Fruit fly (Drosophila melanogaster): Measurements from ENCODE around the gene CG6136.

The CG6136 gene

DNA sequence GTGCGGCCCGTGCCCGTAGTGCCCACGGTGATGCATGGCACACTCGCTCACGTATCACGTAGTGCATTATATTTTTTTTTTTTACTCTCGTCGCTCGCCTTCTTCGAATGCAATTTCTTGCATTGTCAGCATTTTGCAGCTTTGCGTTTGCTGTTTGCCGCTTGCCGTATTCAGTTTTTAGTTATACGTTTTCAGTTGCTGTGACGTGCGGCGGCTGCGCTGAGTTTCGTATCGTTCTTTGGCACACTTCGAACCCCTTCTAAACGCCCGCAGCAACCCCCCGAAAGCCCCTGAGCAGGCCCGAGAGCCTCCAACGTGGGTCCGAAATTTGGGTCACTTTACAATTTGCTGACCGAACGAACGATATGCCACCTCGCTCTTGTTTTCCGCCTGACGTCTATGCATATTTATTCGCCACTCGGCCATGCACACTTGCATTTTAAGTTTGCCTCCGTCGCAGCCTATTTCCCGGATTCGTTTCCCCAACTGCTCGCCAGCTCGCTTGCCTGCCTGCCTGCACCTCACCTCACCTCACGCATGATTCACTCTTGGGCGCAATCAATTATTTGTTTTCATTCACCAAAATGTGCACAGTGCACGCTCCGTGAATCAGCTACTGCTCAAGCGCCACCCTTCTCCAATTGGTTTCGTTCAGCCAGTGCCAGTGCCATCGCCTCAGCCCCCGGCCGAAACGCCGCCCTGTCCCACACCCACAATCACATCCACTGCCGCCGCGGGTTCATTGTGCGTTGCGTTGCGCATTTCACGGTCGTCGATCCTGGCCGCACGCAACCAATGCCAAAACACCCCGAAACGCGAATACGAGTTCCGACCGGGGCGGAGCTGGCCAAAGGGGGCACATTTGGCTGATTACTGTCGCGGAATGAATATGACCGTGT, 38.9 kb upstream of the CG6136 start:
- peak; percentile 67 for TF ChIP-seq svp (GFP tag)
- TF ChIP-seq ss (GFP tag; optimal IDR thresholded peaks at IDR 0.05) = peak in 1 of 2 experiments; percentile 36
- peak; percentile 19 for TF ChIP-seq Met (GFP tag; optimal IDR thresholded peaks at IDR 0.05)
- peak; percentile 26; the same call in 1 of the 3 replicates for TF ChIP-seq CG6163 (GFP tag; IDR thresholded peaks at IDR 0.05)
- no peak for TF ChIP-seq CG32006 (GFP tag; optimal IDR thresholded peaks at IDR 0.05)
- TF ChIP-seq CG6792 (GFP tag; optimal IDR thresholded peaks at IDR 0.05) = no peak
- TF ChIP-seq CG8632 (GFP tag; optimal IDR thresholded peaks at IDR 0.05) = no peak
- no peak for TF ChIP-seq lz (GFP tag; optimal IDR thresholded peaks at IDR 0.05)
- no peak for TF ChIP-seq CG11294 (GFP tag; IDR thresholded peaks at IDR 0.05)
- peak; percentile 6 for TF ChIP-seq Eip78C (GFP tag)
- peak; percentile 30 for TF ChIP-seq CG6854 (GFP tag; optimal IDR thresholded peaks at IDR 0.05)

DNA sequence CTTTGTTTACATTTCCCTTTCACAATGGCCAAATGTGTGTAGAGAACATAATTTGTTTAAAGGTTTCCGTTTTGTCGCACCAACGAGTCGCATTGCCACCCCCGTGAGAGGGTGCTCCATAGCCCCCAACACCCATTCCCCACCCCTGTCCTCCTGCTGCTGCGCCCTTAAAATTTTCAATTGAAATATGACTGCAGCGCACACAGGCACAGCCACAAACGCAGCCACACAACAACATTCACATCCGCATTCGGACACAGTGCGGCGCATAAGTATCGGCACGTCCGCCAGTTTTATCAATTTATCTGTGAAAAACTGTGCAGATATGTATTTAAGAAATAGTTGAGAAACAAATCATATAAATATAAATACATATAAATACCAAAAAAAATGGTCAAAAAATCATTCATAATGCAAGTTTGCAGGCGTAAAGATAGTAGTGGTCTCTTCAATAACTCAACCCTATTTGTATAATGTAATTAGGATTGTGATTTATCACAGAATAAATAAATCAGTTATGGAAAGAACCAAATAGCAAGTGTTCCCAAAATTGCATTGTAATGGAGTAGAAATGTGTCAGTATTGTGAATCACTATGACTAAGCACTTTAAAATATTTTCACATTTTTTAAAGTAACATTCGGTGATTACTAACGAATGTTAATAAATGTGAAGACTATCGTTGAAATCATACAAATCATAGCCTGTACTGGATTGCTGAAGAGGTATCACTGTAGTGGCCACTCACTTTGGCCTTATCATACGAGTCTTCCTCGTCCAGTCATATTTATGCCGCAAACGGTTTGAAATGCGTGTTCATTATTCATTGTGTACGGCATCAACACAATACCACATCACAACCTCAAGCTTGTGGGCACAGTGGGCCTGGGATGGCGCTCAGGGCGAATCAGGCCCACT, 38.0 kb upstream of the CG6136 start:
- TF ChIP-seq Ets96B (tag; optimal IDR thresholded peaks at IDR 0.05) (no peak), CG8319 (GFP tag; optimal IDR thresholded peaks at IDR 0.05) (no peak), cyc (GFP tag; optimal IDR thresholded peaks at IDR 0.05) (no peak), fd59A (GFP tag; optimal IDR thresholded peaks at IDR 0.05) (no peak), Blimp-1 (GFP tag; optimal IDR thresholded peaks at IDR 0.05) (no peak), Sox102F (GFP tag; optimal IDR thresholded peaks at IDR 0.05) (peak; percentile 34), svp (GFP tag) (peak; percentile 44), dac (GFP tag; optimal IDR thresholded peaks at IDR 0.05) (peak; percentile 45), CG6854 (GFP tag; optimal IDR thresholded peaks at IDR 0.05) (no peak), CG11762 (GFP tag; optimal IDR thresholded peaks at IDR 0.05; ENCODE audit: insufficient read depth) (peak; percentile 27), CG31627 (GFP tag; optimal IDR thresholded peaks at IDR 0.05) (peak; percentile 41), eg (GFP tag; IDR thresholded peaks at IDR 0.05) (peak; percentile 69), Ets21C (GFP tag; optimal IDR thresholded peaks at IDR 0.05) (no peak), CG11902 (GFP tag; optimal IDR thresholded peaks at IDR 0.05) (peak; percentile 5), CG7368 (GFP tag; optimal IDR thresholded peaks at IDR 0.05) (peak; percentile 10), Gug (GFP tag; IDR thresholded peaks at IDR 0.05) (0 out of 2 replicates have a peak, but pooled peaks have one; percentile 22), CG6163 (GFP tag; IDR thresholded peaks at IDR 0.05) (peak; percentile 58; the same call in 2 of the 3 replicates), CG16779 (tag; optimal IDR thresholded peaks at IDR 0.05) (no peak), acj6 (GFP tag; optimal IDR thresholded peaks at IDR 0.05) (no peak), vri (GFP tag; optimal IDR thresholded peaks at IDR 0.05) (no peak), CG10669 (GFP tag; optimal IDR thresholded peaks at IDR 0.05) (peak; percentile 13), pdm3 (GFP tag; optimal IDR thresholded peaks at IDR 0.05) (peak; percentile 42), Sox14 (GFP tag; optimal IDR thresholded peaks at IDR 0.05) (peak; percentile 43), topi (GFP tag; optimal IDR thresholded peaks at IDR 0.05) (peak; percentile 38), CG9139 (GFP tag; optimal IDR thresholded peaks at IDR 0.05) (no peak), CG6808 (GFP tag; optimal IDR thresholded peaks at IDR 0.05) (no peak), CG8119 (GFP tag; IDR thresholded peaks at IDR 0.05) (0 out of 3 replicates have a peak, but pooled peaks have one; percentile 12), CG1621 (tag; optimal IDR thresholded peaks at IDR 0.05) (no peak), ss (GFP tag; optimal IDR thresholded peaks at IDR 0.05) (no peak), dsx (GFP tag; optimal IDR thresholded peaks at IDR 0.05; ENCODE audit: poor library complexity, severe bottlenecking) (no peak), fd85E (GFP tag; optimal IDR thresholded peaks at IDR 0.05) (no peak), CG10631 (GFP tag; optimal IDR thresholded peaks at IDR 0.05) (peak; percentile 13), Hr38 (GFP tag; optimal IDR thresholded peaks at IDR 0.05) (no peak), CG15336 (GFP tag; IDR thresholded peaks at IDR 0.05) (no peak), CG11294 (GFP tag; IDR thresholded peaks at IDR 0.05) (peak; percentile 28; the same call in 1 of the 2 replicates), spab (GFP tag; optimal IDR thresholded peaks at IDR 0.05) (no peak), Sox15 (GFP tag; optimal IDR thresholded peaks at IDR 0.05) (no peak), esn (GFP tag; optimal IDR thresholded peaks at IDR 0.05) (peak; percentile 66), Hr4 (GFP tag; optimal IDR thresholded peaks at IDR 0.05) (peak; percentile 52), lz (GFP tag; optimal IDR thresholded peaks at IDR 0.05) (peak; percentile 36)

Data from whole organism, prepupa.